Worm (Caenorhabditis elegans) whole organism, L4 larva: ENCODE measurements around the gene natc-1.

Experiments
- arid-1 ChIP-seq: fragments of 200-800 bp; sonication (Bioruptor generic); conservative IDR thresholded peaks from 2 replicates; pipeline ENCODE4 v1.3.6; 2022; ENCODE audit warnings: missing genetic modification reagents, missing genetic modification characterization, missing compliant biosample characterization
- daf-16 ChIP-seq, 3 experiments: sonication (generic microtip); optimal IDR thresholded peaks; 2 replicates each; lab custom pipeline; 2016 to 2017; ENCODE audit warnings: missing genetic modification characterization in 3 of 3, missing genetic modification reagents in 3 of 3, mild to moderate bottlenecking in 2 of 3, missing compliant biosample characterization in 2 of 3, missing biosample characterization in 1 of 3, moderate library complexity in 1 of 3
- dmd-6 ChIP-seq: fragments of 200-800 bp; sonication (Bioruptor generic); IDR thresholded peaks from 2 replicates; pipeline ENCODE4 v1.3.6; 2022; ENCODE audit warnings: missing genetic modification reagents, missing genetic modification characterization, missing compliant biosample characterization
- jun-1 ChIP-seq: fragments of 150-350 bp; optimal IDR thresholded peaks from 2 replicates; lab custom pipeline; 2014; ENCODE audit warnings: missing biosample characterization, missing genetic modification reagents, missing genetic modification characterization
- lin-39 ChIP-seq: fragments of 150-350 bp; optimal IDR thresholded peaks from 2 replicates; lab custom pipeline; 2014; ENCODE audit warnings: missing biosample characterization, missing genetic modification reagents, missing genetic modification characterization
- lir-3 ChIP-seq: sonication (generic microtip); optimal IDR thresholded peaks from 2 replicates; lab custom pipeline; 2016; ENCODE audit warnings: mild to moderate bottlenecking, missing genetic modification characterization, missing compliant biosample characterization
- nhr-76 ChIP-seq: fragments of 150-350 bp; optimal IDR thresholded peaks from 2 replicates; lab custom pipeline; 2014; ENCODE audit warnings: missing biosample characterization, missing genetic modification characterization
- nhr-77 ChIP-seq: fragments of 150-350 bp; optimal IDR thresholded peaks from 2 replicates; lab custom pipeline; 2014; ENCODE audit warnings: missing biosample characterization, missing genetic modification characterization
- skn-1 ChIP-seq: fragments of 150-350 bp; optimal IDR thresholded peaks from 2 replicates; lab custom pipeline; 2014; ENCODE audit warnings: missing biosample characterization, missing genetic modification characterization
- ztf-7 ChIP-seq: fragments of 150-350 bp; optimal IDR thresholded peaks from 2 replicates; lab custom pipeline; 2014; ENCODE audit warnings: missing biosample characterization, missing genetic modification characterization

ce11 chrV:8417271-8417670, 44.9 kb upstream of the natc-1 start:
- no peak for TF ChIP-seq jun-1
- no peak for TF ChIP-seq lir-3
- no peak for TF ChIP-seq arid-1 (GFP tag; lab: Robert Waterston, UW)
- TF ChIP-seq nhr-77 (tag; lab: Kevin White, UChicago), result no peak
- TF ChIP-seq lin-39 (tag; lab: Kevin White, UChicago), result no peak
- no peak for TF ChIP-seq daf-16 (GFP tag; optimal IDR thresholded peaks at IDR 0.05; lab: Kevin White, UChicago)
- TF ChIP-seq daf-16 (tag; optimal IDR thresholded peaks at IDR 0.05; lab: Kevin White, UChicago), result no peak
- no peak for TF ChIP-seq dmd-6 (GFP tag; lab: Robert Waterston, UW)
- TF ChIP-seq nhr-76 (tag; lab: Kevin White, UChicago), result no peak
- no peak for TF ChIP-seq skn-1 (tag; lab: Kevin White, UChicago)
- no peak for TF ChIP-seq ztf-7
